Fruit fly (Drosophila melanogaster) whole organism, embryonic: ENCODE data around the gene Esyt2.

Source experiments
- Antp ChIP-seq: fragments of 200-800 bp; sonication (Bioruptor generic); optimal IDR thresholded peaks from 3 replicates; lab custom pipeline; 2016; ENCODE audit warnings: missing biosample characterization, missing genetic modification characterization
- CG10565 ChIP-seq: fragments of 200-800 bp; sonication (Bioruptor generic); optimal IDR thresholded peaks from 3 replicates; lab custom pipeline; 2016; ENCODE audit warnings: missing biosample characterization, mild to moderate bottlenecking, missing genetic modification characterization
- CG10654 ChIP-seq: fragments of 200-800 bp; sonication (Bioruptor generic); optimal IDR thresholded peaks from 2 replicates; lab custom pipeline; 2016; ENCODE audit warnings: missing biosample characterization, missing genetic modification characterization
- CG11247 ChIP-seq: fragments of 200-800 bp; sonication (Bioruptor generic); IDR thresholded peaks from 2 replicates; pipeline ENCODE4 v1.3.6; 2022; ENCODE audit warnings: missing biosample characterization, missing genetic modification characterization
- CG11504 ChIP-seq: fragments of 200-800 bp; sonication (Bioruptor generic); optimal IDR thresholded peaks from 3 replicates; lab custom pipeline; 2019; ENCODE audit warnings: missing biosample characterization, mild to moderate bottlenecking, missing genetic modification characterization, moderate library complexity
- CG12299 ChIP-seq: fragments of 200-800 bp; sonication (Bioruptor generic); optimal IDR thresholded peaks from 2 replicates; lab custom pipeline; 2018; ENCODE audit warnings: missing biosample characterization, mild to moderate bottlenecking, missing genetic modification characterization
- CG13775 ChIP-seq: fragments of 200-800 bp; sonication (Bioruptor generic); optimal IDR thresholded peaks from 3 replicates; lab custom pipeline; 2017; ENCODE audit warnings: missing biosample characterization, mild to moderate bottlenecking, missing genetic modification characterization
- CG14441 ChIP-seq: fragments of 200-800 bp; sonication (Bioruptor generic); IDR thresholded peaks from 2 replicates; pipeline ENCODE4 v1.3.6; 2022; ENCODE audit warnings: missing biosample characterization, missing genetic modification characterization
- CG14965 ChIP-seq: fragments of 200-800 bp; sonication (Bioruptor generic); optimal IDR thresholded peaks from 2 replicates; lab custom pipeline; 2016; ENCODE audit warnings: missing biosample characterization, missing genetic modification characterization, borderline replicate concordance
- CG1602 ChIP-seq: fragments of 200-800 bp; sonication (Bioruptor generic); optimal IDR thresholded peaks from 3 replicates; lab custom pipeline; 2016; ENCODE audit warnings: missing biosample characterization, missing genetic modification characterization
- CG17802 ChIP-seq: fragments of 200-800 bp; sonication (Bioruptor generic); optimal IDR thresholded peaks from 2 replicates; lab custom pipeline; 2018; ENCODE audit warnings: missing biosample characterization, mild to moderate bottlenecking, missing genetic modification characterization, moderate library complexity
- CG2875 ChIP-seq: fragments of 200-800 bp; sonication (Bioruptor generic); optimal IDR thresholded peaks from 2 replicates; lab custom pipeline; 2017; ENCODE audit warnings: missing biosample characterization, mild to moderate bottlenecking, missing genetic modification characterization, missing genetic modification reagents
- CG31441 ChIP-seq: fragments of 200-800 bp; sonication (Bioruptor generic); IDR thresholded peaks from 2 replicates; pipeline ENCODE4 v1.3.6; 2022; ENCODE audit warnings: missing biosample characterization, missing genetic modification characterization
- CG33213 ChIP-seq: fragments of 200-800 bp; sonication (Bioruptor generic); optimal IDR thresholded peaks from 3 replicates; lab custom pipeline; 2016; ENCODE audit warnings: missing biosample characterization, missing genetic modification characterization
- CG4820 ChIP-seq: fragments of 200-800 bp; sonication (Bioruptor generic); optimal IDR thresholded peaks from 3 replicates; lab custom pipeline; 2016; ENCODE audit warnings: missing biosample characterization, missing genetic modification characterization
- CG5180 ChIP-seq: fragments of 200-800 bp; sonication (Bioruptor generic); optimal IDR thresholded peaks from 3 replicates; lab custom pipeline; 2017; ENCODE audit warnings: missing biosample characterization, missing genetic modification characterization, mild to moderate bottlenecking, moderate library complexity, missing genetic modification reagents
- CG7357 ChIP-seq: fragments of 200-800 bp; sonication (Bioruptor generic); IDR thresholded peaks from 3 replicates; pipeline ENCODE4 v1.3.6; 2022; ENCODE audit warnings: missing biosample characterization, missing genetic modification characterization
- CG9215 ChIP-seq: fragments of 200-800 bp; sonication (Bioruptor generic); IDR thresholded peaks from 2 replicates; pipeline ENCODE4 v1.3.6; 2022; ENCODE audit warnings: missing biosample characterization, missing genetic modification characterization
- CG9437 ChIP-seq: fragments of 200-800 bp; sonication (Bioruptor generic); optimal IDR thresholded peaks from 2 replicates; lab custom pipeline; 2018; ENCODE audit warnings: missing biosample characterization, mild to moderate bottlenecking, missing genetic modification characterization
- CG9876 ChIP-seq: fragments of 200-800 bp; sonication (Bioruptor generic); optimal IDR thresholded peaks from 2 replicates; lab custom pipeline; 2016; ENCODE audit warnings: missing biosample characterization, missing genetic modification characterization
- CrebB ChIP-seq: fragments of 200-800 bp; sonication (Bioruptor generic); optimal IDR thresholded peaks from 3 replicates; lab custom pipeline; 2018; ENCODE audit warnings: missing biosample characterization, mild to moderate bottlenecking, missing genetic modification characterization
- Doc3 ChIP-seq: fragments of 200-800 bp; sonication (Bioruptor generic); IDR thresholded peaks from 3 replicates; pipeline ENCODE4 v1.3.6; 2022; ENCODE audit warnings: missing biosample characterization, missing genetic modification characterization; ENCODE audit not compliant: partially characterized antibody
- E2f1 ChIP-seq: fragments of 200-800 bp; sonication (Bioruptor generic); IDR thresholded peaks from 2 replicates; pipeline ENCODE4 v1.3.6; 2022; ENCODE audit warnings: missing biosample characterization, missing genetic modification characterization
- HLH4C ChIP-seq: fragments of 200-800 bp; sonication (Bioruptor generic); IDR thresholded peaks from 3 replicates; pipeline ENCODE4 v1.3.6; 2022; ENCODE audit warnings: missing biosample characterization, missing genetic modification characterization; ENCODE audit not compliant: partially characterized antibody
- Med ChIP-seq: fragments of 200-800 bp; sonication (Bioruptor generic); peaks from one replicate; lab custom pipeline; 2016; ENCODE audit warnings: missing biosample characterization, missing genetic modification characterization, mild to moderate bottlenecking, inconsistent platforms, moderate library complexity
- Oaz ChIP-seq: fragments of 200-800 bp; sonication (Bioruptor generic); IDR thresholded peaks from 2 replicates; pipeline ENCODE4 v1.3.6; 2022; ENCODE audit warnings: missing biosample characterization, missing genetic modification characterization
- Opbp ChIP-seq: fragments of 200-800 bp; sonication (Bioruptor generic); IDR thresholded peaks from 3 replicates; pipeline ENCODE4 v1.3.6; 2022; ENCODE audit warnings: missing biosample characterization, missing genetic modification characterization; ENCODE audit not compliant: partially characterized antibody
- Pdp1 ChIP-seq, 2 experiments: fragments of 200-800 bp; sonication (Bioruptor generic); optimal IDR thresholded peaks; 3 replicates each; lab custom pipeline; 2016; ENCODE audit warnings: missing biosample characterization in 2 of 2, missing genetic modification characterization in 2 of 2, mild to moderate bottlenecking in 1 of 2, moderate library complexity in 1 of 2
- Ptx1 ChIP-seq: fragments of 200-800 bp; sonication (Bioruptor generic); IDR thresholded peaks from 2 replicates; pipeline ENCODE4 v1.3.6; 2022; ENCODE audit warnings: missing biosample characterization, missing genetic modification characterization
- Six4 ChIP-seq: fragments of 200-800 bp; sonication (Bioruptor generic); optimal IDR thresholded peaks from 2 replicates; lab custom pipeline; 2016; ENCODE audit warnings: missing biosample characterization, missing genetic modification characterization
- Spps ChIP-seq: fragments of 200-800 bp; sonication (Bioruptor generic); optimal IDR thresholded peaks from 2 replicates; lab custom pipeline; 2018; ENCODE audit warnings: missing biosample characterization, mild to moderate bottlenecking, missing genetic modification characterization
- Sry-β ChIP-seq: fragments of 200-800 bp; sonication (Bioruptor generic); optimal IDR thresholded peaks from 2 replicates; lab custom pipeline; 2018; ENCODE audit warnings: missing biosample characterization, mild to moderate bottlenecking, missing genetic modification characterization, moderate library complexity
- Tbp ChIP-seq: fragments of >200 bp; optimal IDR thresholded peaks from 2 replicates; lab custom pipeline; 2018; ENCODE audit warnings: missing biosample characterization, missing genetic modification characterization
- al ChIP-seq: fragments of 200-800 bp; sonication (Bioruptor generic); IDR thresholded peaks from 2 replicates; pipeline ENCODE4 v1.3.6; 2022; ENCODE audit warnings: missing biosample characterization, missing genetic modification characterization
- cas ChIP-seq: fragments of 200-800 bp; sonication (Bioruptor generic); IDR thresholded peaks from 2 replicates; pipeline ENCODE4 v1.3.6; 2022; ENCODE audit warnings: missing biosample characterization, missing genetic modification characterization
- croc ChIP-seq: fragments of 200-800 bp; sonication (Bioruptor generic); conservative IDR thresholded peaks from 3 replicates; pipeline ENCODE4 v1.3.6; 2022; ENCODE audit warnings: missing biosample characterization, missing genetic modification characterization
- crol ChIP-seq: fragments of 200-800 bp; sonication (Bioruptor generic); IDR thresholded peaks from 2 replicates; pipeline ENCODE4 v1.3.6; 2022; ENCODE audit warnings: missing biosample characterization, missing genetic modification characterization
- gcm ChIP-seq: fragments of 200-800 bp; sonication (Bioruptor generic); optimal IDR thresholded peaks from 2 replicates; lab custom pipeline; 2019; ENCODE audit warnings: missing biosample characterization, mild to moderate bottlenecking, missing genetic modification characterization, moderate library complexity
- gem ChIP-seq: fragments of 200-800 bp; sonication (Bioruptor generic); optimal IDR thresholded peaks from 2 replicates; lab custom pipeline; 2019; ENCODE audit warnings: missing biosample characterization, mild to moderate bottlenecking, missing genetic modification characterization, moderate library complexity
- gro ChIP-seq: fragments of 200-800 bp; sonication (Bioruptor generic); optimal IDR thresholded peaks from 2 replicates; lab custom pipeline; 2016; ENCODE audit warnings: missing biosample characterization, missing genetic modification characterization
- hth ChIP-seq: fragments of >200 bp; optimal IDR thresholded peaks from 2 replicates; lab custom pipeline; 2017; ENCODE audit warnings: inconsistent platforms
- ind ChIP-seq: fragments of 200-800 bp; sonication (Bioruptor generic); optimal IDR thresholded peaks from 3 replicates; lab custom pipeline; 2016; ENCODE audit warnings: missing biosample characterization, missing genetic modification characterization
- lilli ChIP-seq: fragments of 200-800 bp; sonication (Bioruptor generic); optimal IDR thresholded peaks from 3 replicates; lab custom pipeline; 2016; ENCODE audit warnings: missing biosample characterization, missing genetic modification characterization
- lmd ChIP-seq: fragments of 200-800 bp; sonication (Bioruptor generic); IDR thresholded peaks from 2 replicates; pipeline ENCODE4 v1.3.6; 2022; ENCODE audit warnings: missing biosample characterization, missing genetic modification characterization
- lola ChIP-seq, 3 experiments: fragments of >200 bp in 2 of 3; fragments of 200-800 bp in 1 of 3; sonication (Bioruptor generic) in 1 of 3; optimal IDR thresholded peaks; 2 replicates each; lab custom pipeline; 2017 to 2019; ENCODE audit warnings: missing biosample characterization in 3 of 3, missing genetic modification characterization in 3 of 3, mild to moderate bottlenecking in 1 of 3, moderate library complexity in 1 of 3
- nau ChIP-seq: fragments of 200-800 bp; sonication (Bioruptor generic); optimal IDR thresholded peaks from 3 replicates; lab custom pipeline; 2017; ENCODE audit warnings: missing biosample characterization, mild to moderate bottlenecking, missing genetic modification characterization, missing genetic modification reagents
- repo ChIP-seq: fragments of 200-800 bp; sonication (Bioruptor generic); optimal IDR thresholded peaks from 2 replicates; lab custom pipeline; 2016; ENCODE audit warnings: missing biosample characterization, missing genetic modification characterization
- row ChIP-seq: fragments of 200-800 bp; sonication (Bioruptor generic); IDR thresholded peaks from 3 replicates; pipeline ENCODE4 v1.3.6; 2022; ENCODE audit warnings: missing biosample characterization, missing genetic modification characterization
- slbo ChIP-seq: fragments of 200-800 bp; sonication (Bioruptor generic); IDR thresholded peaks from 2 replicates; pipeline ENCODE4 v1.3.6; 2022; ENCODE audit warnings: missing biosample characterization, missing genetic modification characterization
- slou ChIP-seq: fragments of 200-800 bp; sonication (Bioruptor generic); optimal IDR thresholded peaks from 3 replicates; lab custom pipeline; 2016; ENCODE audit warnings: missing biosample characterization, missing genetic modification characterization
- zf30C ChIP-seq: fragments of 200-800 bp; sonication (Bioruptor generic); optimal IDR thresholded peaks from 3 replicates; lab custom pipeline; 2018; ENCODE audit warnings: missing biosample characterization, mild to moderate bottlenecking, missing genetic modification characterization

Gene Esyt2

dm6 chr3R:24557020-24557465 lies 12.5 kb downstream of the Esyt2 start (continued):
- TF ChIP-seq CG14965 (GFP tag; lab: Kevin White, UChicago): no peak
- TF ChIP-seq gcm: no peak
- no peak for TF ChIP-seq Six4
- TF ChIP-seq Pdp1 (GFP tag; optimal IDR thresholded peaks at IDR 0.05; lab: Kevin White, UChicago): peak; percentile 35 to 92
- TF ChIP-seq CG1602 (GFP tag; lab: Kevin White, UChicago): peak; percentile 61
- no peak for TF ChIP-seq CG12299 (tag; lab: Kevin White, UChicago)
- no peak; the same call in 2 of the 3 replicates for TF ChIP-seq croc (GFP tag; lab: Robert Waterston, UW)
- TF ChIP-seq slou (GFP tag; lab: Kevin White, UChicago): no peak
- no peak for TF ChIP-seq E2f1 (GFP tag; lab: Robert Waterston, UW)
- TF ChIP-seq CG2875 (GFP tag; lab: Kevin White, UChicago): no peak
- peak; percentile 54 for TF ChIP-seq CG9876 (GFP tag; lab: Kevin White, UChicago)
- peak; percentile 21; the same call in 1 of the 3 replicates for TF ChIP-seq CG7357 (GFP tag; lab: Robert Waterston, UW)
- TF ChIP-seq CG17802 (tag; lab: Kevin White, UChicago): no peak
- TF ChIP-seq CG4820 (GFP tag; lab: Kevin White, UChicago): peak; percentile 38
- TF ChIP-seq zf30C: no peak
- TF ChIP-seq CG13775 (GFP tag; lab: Kevin White, UChicago): peak; percentile 17
- peak; percentile 82 for TF ChIP-seq CG33213 (GFP tag; lab: Kevin White, UChicago)
- TF ChIP-seq al (GFP tag; lab: Robert Waterston, UW): no peak
- TF ChIP-seq gro: peak; percentile 43
- TF ChIP-seq hth (lab: Kevin White, UChicago): no peak
- no peak for TF ChIP-seq Doc3 (GFP tag; lab: Robert Waterston, UW)
- peak in 1 of 3 experiments; percentile 16 for TF ChIP-seq lola (GFP tag; optimal IDR thresholded peaks at IDR 0.05; lab: Kevin White, UChicago)
- TF ChIP-seq row (GFP tag; lab: Robert Waterston, UW): no peak; the same call in 2 of the 3 replicates
- TF ChIP-seq CG31441 (GFP tag; lab: Robert Waterston, UW): no peak; the same call in 1 of the 2 replicates
- peak; percentile 22 for TF ChIP-seq nau
- TF ChIP-seq Ptx1 (GFP tag; lab: Robert Waterston, UW): peak; percentile 74
- TF ChIP-seq CG9215 (GFP tag; lab: Robert Waterston, UW): no peak
- peak; percentile 42 for TF ChIP-seq Antp (GFP tag; lab: Kevin White, UChicago)
- peak; percentile 79 for TF ChIP-seq lilli (GFP tag; lab: Kevin White, UChicago)
- no peak; the same call in 1 of the 2 replicates for TF ChIP-seq lmd (GFP tag; lab: Robert Waterston, UW)
- no peak for TF ChIP-seq Oaz (GFP tag; lab: Robert Waterston, UW)
- peak; percentile 70 for TF ChIP-seq HLH4C
- no peak for TF ChIP-seq CG5180
- TF ChIP-seq CG11504 (tag; lab: Kevin White, UChicago): peak; percentile 64
- TF ChIP-seq CG9437: no peak
- no peak for TF ChIP-seq Tbp
- no peak for TF ChIP-seq Sry-β (GFP tag; lab: Kevin White, UChicago)
- TF ChIP-seq slbo (GFP tag; lab: Robert Waterston, UW): peak; percentile 88
- peak; percentile 97 for TF ChIP-seq Med (GFP tag; lab: Kevin White, UChicago)
- no peak for TF ChIP-seq Spps
- no peak for TF ChIP-seq CG10565 (GFP tag; lab: Kevin White, UChicago)
- no peak for TF ChIP-seq CrebB
- TF ChIP-seq cas (GFP tag; lab: Robert Waterston, UW): 0 out of 2 replicates have a peak, but pooled peaks have one; percentile 37
- TF ChIP-seq Opbp: peak; percentile 92; the same call in 2 of the 3 replicates
- no peak for TF ChIP-seq crol (GFP tag; lab: Robert Waterston, UW)
- peak; percentile 63 for TF ChIP-seq CG14441 (GFP tag; lab: Robert Waterston, UW)
- peak; percentile 46 for TF ChIP-seq ind (GFP tag; lab: Kevin White, UChicago)
- peak; percentile 83 for TF ChIP-seq CG11247 (GFP tag; lab: Robert Waterston, UW)
- TF ChIP-seq CG10654: no peak
- TF ChIP-seq repo (GFP tag; lab: Kevin White, UChicago): peak; percentile 66
- TF ChIP-seq gem: peak; percentile 23
